Fruit fly (Drosophila melanogaster): ENCODE results near the gene Brd8.

Gene Brd8

dm6 chr3R:29219948-29220347 lies 3.3 kb upstream of the Brd8 start, which contains the start of gene eEF1gamma (continued):
- TF ChIP-seq chinmo (GFP tag; IDR thresholded peaks at IDR 0.05; ENCODE audit: partially characterized antibody) (peak; percentile 91; the same call in 2 of the 4 replicates), sob (GFP tag; IDR thresholded peaks at IDR 0.05) (peak; percentile 97), ash1 (GFP tag; optimal IDR thresholded peaks at IDR 0.05) (peak; percentile 96), Tbp (GFP tag; optimal IDR thresholded peaks at IDR 0.05) (no peak), lmd (GFP tag; IDR thresholded peaks at IDR 0.05) (peak; percentile 89), trh (GFP tag; optimal IDR thresholded peaks at IDR 0.05) (peak; percentile 90), Med (GFP tag) (peak; percentile 100), CG11504 (tag; optimal IDR thresholded peaks at IDR 0.05) (peak; percentile 88), Doc2 (GFP tag; IDR thresholded peaks at IDR 0.05) (0 out of 2 replicates have a peak, but pooled peaks have one; percentile 54), CG6683 (GFP tag; optimal IDR thresholded peaks at IDR 0.05) (peak; percentile 91), mirr (GFP tag; optimal IDR thresholded peaks at IDR 0.05) (peak; percentile 99), CG4707 (GFP tag; optimal IDR thresholded peaks at IDR 0.05) (peak; percentile 93), Sin3A (optimal IDR thresholded peaks at IDR 0.05) (peak; percentile 60), PHDP (tag; optimal IDR thresholded peaks at IDR 0.05) (peak; percentile 95), btn (GFP tag; optimal IDR thresholded peaks at IDR 0.05) (peak; percentile 95), CG18262 (tag; optimal IDR thresholded peaks at IDR 0.05) (peak; percentile 88), ham (GFP tag; IDR thresholded peaks at IDR 0.05) (peak; percentile 90; the same call in 1 of the 2 replicates), CG13775 (GFP tag; optimal IDR thresholded peaks at IDR 0.05) (peak; percentile 99), wor (GFP tag; IDR thresholded peaks at IDR 0.05) (peak; percentile 57), Oaz (GFP tag; IDR thresholded peaks at IDR 0.05) (peak; percentile 91), Hmr (GFP tag; optimal IDR thresholded peaks at IDR 0.05) (peak; percentile 98), CG1529 (GFP tag; optimal IDR thresholded peaks at IDR 0.05) (peak; percentile 93), GATAe (GFP tag; conservative IDR thresholded peaks at IDR 0.05) (peak; percentile 88), otp (GFP tag; IDR thresholded peaks at IDR 0.05) (peak; percentile 97), CG13123 (GFP tag; optimal IDR thresholded peaks at IDR 0.05) (peak; percentile 88), B-H1 (GFP tag; IDR thresholded peaks at IDR 0.05) (peak; percentile 81), shn (GFP tag; optimal IDR thresholded peaks at IDR 0.05) (peak; percentile 92), Nf-YA (GFP tag; IDR thresholded peaks at IDR 0.05) (peak; percentile 93), nom (GFP tag; optimal IDR thresholded peaks at IDR 0.05) (peak; percentile 95), her (GFP tag; optimal IDR thresholded peaks at IDR 0.05) (peak; percentile 94), E2f1 (GFP tag; IDR thresholded peaks at IDR 0.05) (peak; percentile 94), Bdp1 (GFP tag; optimal IDR thresholded peaks at IDR 0.05) (peak; percentile 90), CG16779 (GFP tag; IDR thresholded peaks at IDR 0.05) (peak; percentile 93), esg (GFP tag; conservative IDR thresholded peaks at IDR 0.05) (peak; percentile 61; the same call in 1 of the 2 replicates), nerfin-1 (tag; optimal IDR thresholded peaks at IDR 0.05) (peak; percentile 93), CG7271 (tag; optimal IDR thresholded peaks at IDR 0.05) (peak; percentile 99), lab (GFP tag; optimal IDR thresholded peaks at IDR 0.05) (peak; percentile 98), Awh (GFP tag; IDR thresholded peaks at IDR 0.05) (peak; percentile 96), danr (GFP tag; IDR thresholded peaks at IDR 0.05) (peak; percentile 80), org-1 (GFP tag; optimal IDR thresholded peaks at IDR 0.05) (peak; percentile 92), Kr (GFP tag; optimal IDR thresholded peaks at IDR 0.05) (peak; percentile 77), Abd-B (GFP tag; optimal IDR thresholded peaks at IDR 0.05) (peak; percentile 57), Fer1 (GFP tag; optimal IDR thresholded peaks at IDR 0.05) (peak; percentile 97), usp (GFP tag; optimal IDR thresholded peaks at IDR 0.05) (no peak), CG2129 (GFP tag; IDR thresholded peaks at IDR 0.05; ENCODE audit: partially characterized antibody) (peak; percentile 82), dimm (GFP tag; IDR thresholded peaks at IDR 0.05) (peak; percentile 87), bbx (GFP tag; IDR thresholded peaks at IDR 0.05; ENCODE audit: partially characterized antibody) (peak; percentile 96), h (optimal IDR thresholded peaks at IDR 0.05) (no peak), tx (GFP tag; optimal IDR thresholded peaks at IDR 0.05) (peak; percentile 85), gt (GFP tag; IDR thresholded peaks at IDR 0.05) (peak; percentile 84), Six4 (GFP tag; optimal IDR thresholded peaks at IDR 0.05) (peak; percentile 89), Doc3 (GFP tag; IDR thresholded peaks at IDR 0.05; ENCODE audit: partially characterized antibody) (peak; percentile 81)
